Fruit fly (Drosophila melanogaster) whole organism, wandering third instar larva: ENCODE measurements around the gene Ugt35E1.
A peak's percentile ranks its signal among the peaks of the same experiment; 100 is the strongest.

Experiments
- Abd-B ChIP-seq: fragments of >200 bp; optimal IDR thresholded peaks from 2 replicates; lab custom pipeline; 2017; ENCODE audit warnings: missing biosample characterization, missing genetic modification characterization
- CG32264 ChIP-seq: fragments of 200-800 bp; sonication (Bioruptor generic); optimal IDR thresholded peaks from 2 replicates; lab custom pipeline; 2016; ENCODE audit warnings: missing biosample characterization, missing genetic modification characterization
- GATAd ChIP-seq: sonication (Bioruptor generic); optimal IDR thresholded peaks from 2 replicates; lab custom pipeline; 2016; ENCODE audit warnings: missing biosample characterization, missing genetic modification characterization
- Hnf4 ChIP-seq: fragments of 200-800 bp; sonication (Bioruptor generic); optimal IDR thresholded peaks from 2 replicates; lab custom pipeline; 2016; ENCODE audit warnings: missing biosample characterization, mild to moderate bottlenecking, missing genetic modification characterization
- Hr78 ChIP-seq: fragments of >200 bp; optimal IDR thresholded peaks from 2 replicates; lab custom pipeline; 2017; ENCODE audit warnings: missing biosample characterization, missing genetic modification characterization
- Jra ChIP-seq: sonication (Bioruptor generic); optimal IDR thresholded peaks from 2 replicates; lab custom pipeline; 2016; ENCODE audit warnings: missing biosample characterization, missing genetic modification characterization
- Vsx2 ChIP-seq: fragments of 200-300, 225-300 bp; sonication (Bioruptor generic); optimal IDR thresholded peaks from 2 replicates; lab custom pipeline; 2018; ENCODE audit warnings: missing biosample characterization, missing genetic modification characterization; ENCODE audit not compliant: partially characterized antibody
- ey ChIP-seq: fragments of 200-800 bp; sonication (Bioruptor generic); optimal IDR thresholded peaks from 2 replicates; lab custom pipeline; 2016; ENCODE audit warnings: missing biosample characterization, missing genetic modification characterization
- foxo ChIP-seq, 2 experiments: fragments of 200-800 bp; sonication (Bioruptor generic); optimal IDR thresholded peaks; 2 replicates in 1 of 2; 3 replicates in 1 of 2; lab custom pipeline; 2016 to 2017; ENCODE audit warnings: missing biosample characterization in 2 of 2, missing genetic modification characterization in 2 of 2
- fru ChIP-seq: fragments of 200-800 bp; sonication (Bioruptor generic); optimal IDR thresholded peaks from 3 replicates; lab custom pipeline; 2016; ENCODE audit warnings: missing biosample characterization, mild to moderate bottlenecking, missing genetic modification characterization
- h ChIP-seq: fragments of 200-800 bp; sonication (Bioruptor generic); optimal IDR thresholded peaks from 3 replicates; lab custom pipeline; 2016; ENCODE audit warnings: missing biosample characterization, mild to moderate bottlenecking, missing genetic modification characterization
- psq ChIP-seq: fragments of 200-800 bp; sonication (Bioruptor generic); optimal IDR thresholded peaks from 3 replicates; lab custom pipeline; 2017; ENCODE audit warnings: missing biosample characterization, mild to moderate bottlenecking, missing genetic modification characterization, moderate library complexity
- sv ChIP-seq: fragments of 200-800 bp; sonication (Bioruptor generic); optimal IDR thresholded peaks from 3 replicates; lab custom pipeline; 2016; ENCODE audit warnings: missing biosample characterization, missing genetic modification characterization

- TF ChIP-seq foxo (GFP tag; optimal IDR thresholded peaks at IDR 0.05; lab: Kevin White, UChicago) = peak in 1 of 2 experiments; percentile 16
- TF ChIP-seq sv = no peak
- peak; percentile 34 for TF ChIP-seq h (GFP tag; lab: Kevin White, UChicago)
- TF ChIP-seq Jra (GFP tag; lab: Kevin White, UChicago) = peak; percentile 68
- TF ChIP-seq psq (GFP tag; lab: Kevin White, UChicago) = peak; percentile 63
- no peak for TF ChIP-seq Hr78 (GFP tag; lab: Kevin White, UChicago)
- TF ChIP-seq GATAd (GFP tag; lab: Kevin White, UChicago) = no peak
- no peak for TF ChIP-seq ey (GFP tag; lab: Kevin White, UChicago)
- no peak for TF ChIP-seq Abd-B (GFP tag; lab: Kevin White, UChicago)
- TF ChIP-seq CG32264 = no peak
- TF ChIP-seq fru (GFP tag; lab: Kevin White, UChicago) = peak; percentile 80
- TF ChIP-seq Hnf4 (GFP tag; lab: Kevin White, UChicago) = peak; percentile 25
- peak; percentile 84 for TF ChIP-seq Vsx2 (GFP tag; lab: Kevin White, UChicago)
Measured at dm6 chr3R:11156858-11157257, 9.0 kb downstream of the Ugt35E1 start, which contains the start of gene Ugt302C1.
